Fruit fly (Drosophila melanogaster): Measurements from ENCODE around the gene Ranbp21.

Gene Ranbp21

dm6 chrX:19631365-19631832, 20.7 kb downstream of the Ranbp21 start:
- TF ChIP-seq brk (GFP tag; optimal IDR thresholded peaks at IDR 0.05) (no peak), N (GFP tag; optimal IDR thresholded peaks at IDR 0.05) (peak; percentile 83), sv (GFP tag; optimal IDR thresholded peaks at IDR 0.05) (no peak), fru (GFP tag; optimal IDR thresholded peaks at IDR 0.05) (peak; percentile 42), Sp1 (GFP tag; optimal IDR thresholded peaks at IDR 0.05) (peak; percentile 4), psq (GFP tag; optimal IDR thresholded peaks at IDR 0.05) (peak; percentile 33), dl (GFP tag; optimal IDR thresholded peaks at IDR 0.05; ENCODE audit: insufficient read depth in 1 of 2, partially characterized antibody in 2 of 2) (peak in 1 of 2 experiments; percentile 76), Dif (GFP tag; optimal IDR thresholded peaks at IDR 0.05; ENCODE audit: partially characterized antibody) (peak; percentile 91)

- TF ChIP-seq fru (GFP tag; optimal IDR thresholded peaks at IDR 0.05): no peak
- TF ChIP-seq sage (GFP tag; optimal IDR thresholded peaks at IDR 0.05): no peak
- no peak for TF ChIP-seq Dif (GFP tag; optimal IDR thresholded peaks at IDR 0.05; ENCODE audit: partially characterized antibody)
- TF ChIP-seq ey (GFP tag; optimal IDR thresholded peaks at IDR 0.05): no peak
- no peak for TF ChIP-seq h (GFP tag; optimal IDR thresholded peaks at IDR 0.05)
- no peak for TF ChIP-seq psq (GFP tag; optimal IDR thresholded peaks at IDR 0.05)
- no peak for TF ChIP-seq dl (GFP tag; optimal IDR thresholded peaks at IDR 0.05; ENCODE audit: insufficient read depth in 1 of 2, partially characterized antibody in 2 of 2)
- TF ChIP-seq CG32264 (GFP tag; optimal IDR thresholded peaks at IDR 0.05): no peak
- no peak for TF ChIP-seq pan (optimal IDR thresholded peaks at IDR 0.05)
- TF ChIP-seq tai (GFP tag; optimal IDR thresholded peaks at IDR 0.05): no peak
- TF ChIP-seq foxo (GFP tag; optimal IDR thresholded peaks at IDR 0.05): no peak
Observed at dm6 chrX:19625405-19625804, 26.7 kb downstream of the Ranbp21 start, which contains the start of gene CG14212. Gene CG14212, plus strand, starts transcription at chrX:19625705.

dm6 chrX:19622924-19623323, 29.1 kb downstream of the Ranbp21 start, which contains the start of the genes Naa20A and MKP-4:
Gene Naa20A, minus strand, starts transcription at chrX:19623074.
Gene MKP-4, plus strand, starts transcription at chrX:19623114.
- no peak for TF ChIP-seq Jra (GFP tag; optimal IDR thresholded peaks at IDR 0.05)
- TF ChIP-seq Mio (GFP tag; optimal IDR thresholded peaks at IDR 0.05): no peak
- TF ChIP-seq Abd-B (GFP tag; optimal IDR thresholded peaks at IDR 0.05): no peak
- TF ChIP-seq OdsH (GFP tag; optimal IDR thresholded peaks at IDR 0.05): no peak
- no peak for TF ChIP-seq br (GFP tag; optimal IDR thresholded peaks at IDR 0.05)
- no peak for TF ChIP-seq Dif (GFP tag; optimal IDR thresholded peaks at IDR 0.05; ENCODE audit: partially characterized antibody)
- TF ChIP-seq h (GFP tag; optimal IDR thresholded peaks at IDR 0.05): no peak
- no peak for TF ChIP-seq Hr78 (GFP tag; optimal IDR thresholded peaks at IDR 0.05)
- no peak for TF ChIP-seq Sp1 (GFP tag; optimal IDR thresholded peaks at IDR 0.05)
- TF ChIP-seq foxo (GFP tag; optimal IDR thresholded peaks at IDR 0.05): no peak
- TF ChIP-seq jim (GFP tag; optimal IDR thresholded peaks at IDR 0.05): no peak
- no peak for TF ChIP-seq dsf (GFP tag; optimal IDR thresholded peaks at IDR 0.05; ENCODE audit: borderline replicate concordance)
- no peak for TF ChIP-seq dmrt93B (GFP tag; optimal IDR thresholded peaks at IDR 0.05)
- TF ChIP-seq fru (GFP tag; optimal IDR thresholded peaks at IDR 0.05): no peak
- no peak for TF ChIP-seq HLH106 (tag; optimal IDR thresholded peaks at IDR 0.05)
- no peak for TF ChIP-seq sv (GFP tag; optimal IDR thresholded peaks at IDR 0.05)
- TF ChIP-seq tai (GFP tag; optimal IDR thresholded peaks at IDR 0.05): no peak
- no peak for TF ChIP-seq sage (GFP tag; optimal IDR thresholded peaks at IDR 0.05)
- TF ChIP-seq Myc (optimal IDR thresholded peaks at IDR 0.05): no peak
- no peak for TF ChIP-seq brk (GFP tag; optimal IDR thresholded peaks at IDR 0.05)

DNA sequence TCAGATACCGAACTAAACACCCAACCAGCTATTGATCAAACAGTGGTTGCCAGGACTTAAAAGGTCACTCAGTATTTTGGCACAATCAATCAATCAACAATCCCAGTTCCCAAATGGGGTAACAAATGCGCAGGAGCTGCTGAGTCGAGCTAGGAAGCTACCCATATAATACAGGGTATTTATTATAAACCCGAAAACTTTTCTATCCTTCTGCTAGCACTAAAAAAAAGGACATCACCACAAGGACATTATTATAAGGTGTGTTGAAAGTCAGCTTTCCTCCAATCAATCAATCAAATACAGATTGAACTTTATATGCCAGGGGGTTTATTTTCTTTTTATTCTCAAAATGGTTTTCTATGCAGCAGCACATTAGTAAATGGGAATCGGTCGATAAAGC, 30.9 kb downstream of the Ranbp21 start, which contains the start of gene CG14221:
TSS of gene CG14221 (minus strand) at position 101 of the 400 bp plus-strand sequence.
- TF ChIP-seq woc (GFP tag; optimal IDR thresholded peaks at IDR 0.05) (no peak), dl (GFP tag; optimal IDR thresholded peaks at IDR 0.05; ENCODE audit: insufficient read depth in 1 of 2, partially characterized antibody in 2 of 2) (no peak), Dif (GFP tag; optimal IDR thresholded peaks at IDR 0.05; ENCODE audit: partially characterized antibody) (no peak), HLH106 (tag; optimal IDR thresholded peaks at IDR 0.05) (no peak), GATAd (GFP tag; optimal IDR thresholded peaks at IDR 0.05) (no peak), Abd-B (GFP tag; optimal IDR thresholded peaks at IDR 0.05) (no peak)

DNA sequence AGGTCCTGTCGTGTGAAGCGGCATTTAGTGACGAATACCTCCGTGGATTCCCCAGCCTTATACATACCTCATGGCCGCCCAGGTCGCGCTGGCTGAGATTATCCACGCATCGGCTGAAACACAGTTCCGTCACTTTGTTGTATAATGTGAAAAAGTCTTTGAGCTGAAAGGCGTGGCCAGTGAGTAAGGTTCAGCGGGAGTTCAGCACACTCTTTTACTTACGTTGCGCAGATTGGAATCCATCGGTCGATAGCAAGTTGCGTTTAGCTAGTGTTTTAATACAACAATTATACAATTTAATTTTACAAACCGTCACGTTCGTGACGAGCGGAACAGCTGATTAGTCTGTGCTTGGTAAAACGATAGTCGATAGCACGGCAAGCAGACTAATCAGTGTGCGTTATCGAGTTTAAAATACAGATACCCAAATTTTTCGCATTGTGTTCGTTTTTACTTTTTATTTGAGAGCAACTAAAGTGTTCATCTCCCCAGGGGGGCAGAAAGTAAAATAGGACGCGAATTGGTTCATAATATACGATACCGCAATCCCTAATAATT, 33.8 kb downstream of the Ranbp21 start, which contains the start of the genes Pstk and Tim9b:
TSS of gene Pstk (minus strand) at position 355 of the 558 bp plus-strand sequence.
TSS of gene Tim9b (minus strand) at position 355 of the 558 bp plus-strand sequence.
- TF ChIP-seq pan (optimal IDR thresholded peaks at IDR 0.05) (no peak), Myc (optimal IDR thresholded peaks at IDR 0.05) (no peak), Jra (GFP tag; optimal IDR thresholded peaks at IDR 0.05) (no peak), dmrt93B (GFP tag; optimal IDR thresholded peaks at IDR 0.05) (no peak), rgr (GFP tag; optimal IDR thresholded peaks at IDR 0.05) (no peak), ey (GFP tag; optimal IDR thresholded peaks at IDR 0.05) (no peak), N (GFP tag; optimal IDR thresholded peaks at IDR 0.05) (no peak), Abd-B (GFP tag; optimal IDR thresholded peaks at IDR 0.05) (no peak), jim (GFP tag; optimal IDR thresholded peaks at IDR 0.05) (no peak), psq (GFP tag; optimal IDR thresholded peaks at IDR 0.05) (no peak), foxo (GFP tag; optimal IDR thresholded peaks at IDR 0.05) (no peak), Rel (GFP tag; optimal IDR thresholded peaks at IDR 0.05) (no peak), Rel (tag; optimal IDR thresholded peaks at IDR 0.05) (no peak), Sp1 (GFP tag; optimal IDR thresholded peaks at IDR 0.05) (no peak), tai (GFP tag; optimal IDR thresholded peaks at IDR 0.05) (no peak), h (GFP tag; optimal IDR thresholded peaks at IDR 0.05) (no peak), Dfd (GFP tag; optimal IDR thresholded peaks at IDR 0.05) (no peak)

All from whole organism, wandering third instar larva.